5 fruit fly cellular contexts compared by ENCODE assay signal in genomic region chr3R:31794457-31794856, dm6.
TF ChIP-seq lines count a peak whose summit lies in the region.

No protein-coding gene starts in this region.

- TF ChIP-seq CTCF in whole organism, embryonic (GFP tag; optimal IDR thresholded peaks at IDR 0.05; lab: Kevin White, UChicago), result peak; percentile 66

TF ChIP-seq in whole organism, adult, 20 proteins besides CTCF, POLR2A, EP300 and RAD21 (continues in another document):
- TF ChIP-seq Crg-1 (GFP tag; optimal IDR thresholded peaks at IDR 0.05; lab: Kevin White, UChicago) (no peak), tj (GFP tag; optimal IDR thresholded peaks at IDR 0.05; lab: Kevin White, UChicago) (no peak), cic (GFP tag; optimal IDR thresholded peaks at IDR 0.05; lab: Kevin White, UChicago) (peak; percentile 43), ovo (GFP tag; optimal IDR thresholded peaks at IDR 0.05; lab: Kevin White, UChicago) (peak; percentile 12), bab1 (GFP tag; optimal IDR thresholded peaks at IDR 0.05; lab: Kevin White, UChicago) (peak; percentile 66), CG33017 (tag; optimal IDR thresholded peaks at IDR 0.05; lab: Kevin White, UChicago) (no peak), CG14711 (tag; optimal IDR thresholded peaks at IDR 0.05; lab: Kevin White, UChicago) (no peak), toe (GFP tag; optimal IDR thresholded peaks at IDR 0.05; lab: Kevin White, UChicago) (no peak), CG12768 (GFP tag; optimal IDR thresholded peaks at IDR 0.05; lab: Kevin White, UChicago) (no peak), CG11617 (GFP tag; optimal IDR thresholded peaks at IDR 0.05; lab: Kevin White, UChicago) (no peak), kay (GFP tag; lab: Kevin White, UChicago; ENCODE audit: borderline replicate concordance) (no peak), CG5204 (GFP tag; optimal IDR thresholded peaks at IDR 0.05; lab: Kevin White, UChicago) (no peak), CG7101 (tag; optimal IDR thresholded peaks at IDR 0.05; lab: Kevin White, UChicago) (no peak), Clk (GFP tag; optimal IDR thresholded peaks at IDR 0.05; lab: Kevin White, UChicago) (no peak), pad (GFP tag; optimal IDR thresholded peaks at IDR 0.05; lab: Kevin White, UChicago) (no peak), Hr96 (GFP tag; optimal IDR thresholded peaks at IDR 0.05; lab: Kevin White, UChicago) (no peak), CG7045 (GFP tag; optimal IDR thresholded peaks at IDR 0.05; lab: Kevin White, UChicago) (no peak), Mnt (GFP tag; optimal IDR thresholded peaks at IDR 0.05; lab: Kevin White, UChicago) (peak; percentile 94), cnc (optimal IDR thresholded peaks at IDR 0.05; lab: Kevin White, UChicago) (no peak)

TF ChIP-seq in whole organism, embryonic, 481 proteins besides CTCF, POLR2A, EP300 and RAD21 (continues in another document):
- TF ChIP-seq chinmo (GFP tag; IDR thresholded peaks at IDR 0.05; lab: Robert Waterston, UW; ENCODE audit: partially characterized antibody) (peak; percentile 86; the same call in 2 of the 4 replicates), crol (GFP tag; IDR thresholded peaks at IDR 0.05; lab: Robert Waterston, UW) (peak; percentile 51), Hr3 (GFP tag; optimal IDR thresholded peaks at IDR 0.05; lab: Kevin White, UChicago) (peak; percentile 77), CG32532 (GFP tag; IDR thresholded peaks at IDR 0.05; lab: Robert Waterston, UW) (0 out of 2 replicates have a peak, but pooled peaks have one; percentile 15), Ets97D (GFP tag; optimal IDR thresholded peaks at IDR 0.05; lab: Kevin White, UChicago) (peak; percentile 59), CG15514 (GFP tag; optimal IDR thresholded peaks at IDR 0.05; lab: Kevin White, UChicago) (peak; percentile 81), nerfin-1 (tag; optimal IDR thresholded peaks at IDR 0.05; lab: Kevin White, UChicago) (peak; percentile 82), CG8924 (tag; optimal IDR thresholded peaks at IDR 0.05; lab: Kevin White, UChicago) (peak; percentile 6), stwl (tag; optimal IDR thresholded peaks at IDR 0.05; lab: Kevin White, UChicago) (peak; percentile 35), Opbp (GFP tag; IDR thresholded peaks at IDR 0.05; lab: Robert Waterston, UW; ENCODE audit: partially characterized antibody) (0 out of 3 replicates have a peak, but pooled peaks have one; percentile 13), CG16779 (GFP tag; IDR thresholded peaks at IDR 0.05; lab: Robert Waterston, UW) (no peak), Doc3 (GFP tag; IDR thresholded peaks at IDR 0.05; lab: Robert Waterston, UW; ENCODE audit: partially characterized antibody) (0 out of 3 replicates have a peak, but pooled peaks have one; percentile 14), CG2712 (tag; optimal IDR thresholded peaks at IDR 0.05; lab: Kevin White, UChicago) (no peak), CG6175 (GFP tag; IDR thresholded peaks at IDR 0.05; lab: Robert Waterston, UW) (peak; percentile 88; the same call in 2 of the 3 replicates), HLHmδ (GFP tag; optimal IDR thresholded peaks at IDR 0.05; lab: Kevin White, UChicago) (no peak), sug (tag; optimal IDR thresholded peaks at IDR 0.05; lab: Kevin White, UChicago) (peak; percentile 96)

TF ChIP-seq in whole organism, prepupa, 60 proteins besides CTCF, POLR2A, EP300 and RAD21:
- TF ChIP-seq CG6854 (GFP tag; optimal IDR thresholded peaks at IDR 0.05; lab: Kevin White, UChicago), result peak; percentile 52
- no peak for TF ChIP-seq CG31627 (GFP tag; optimal IDR thresholded peaks at IDR 0.05; lab: Kevin White, UChicago)
- TF ChIP-seq svp (GFP tag; lab: Kevin White, UChicago), result peak; percentile 97
TF ChIP-seq in whole organism, prepupa: peak in this region for 2.

TF ChIP-seq in whole organism, pupa, 21 proteins besides CTCF, POLR2A, EP300 and RAD21:
- TF ChIP-seq CG9948 (tag; optimal IDR thresholded peaks at IDR 0.05; lab: Kevin White, UChicago), result no peak
- TF ChIP-seq CG12605 (GFP tag; IDR thresholded peaks at IDR 0.05; lab: Robert Waterston, UW), result peak; percentile 18; the same call in 1 of the 2 replicates
- TF ChIP-seq Snoo (tag; optimal IDR thresholded peaks at IDR 0.05; lab: Kevin White, UChicago), result no peak
- TF ChIP-seq CG4496 (GFP tag; IDR thresholded peaks at IDR 0.05; lab: Robert Waterston, UW), result 0 out of 3 replicates have a peak, but pooled peaks have one; percentile 27

TF ChIP-seq in whole organism, wandering third instar larva, 38 proteins besides CTCF, POLR2A, EP300 and RAD21:
- TF ChIP-seq Dfd (GFP tag; optimal IDR thresholded peaks at IDR 0.05; lab: Kevin White, UChicago) (no peak), lola (GFP tag; optimal IDR thresholded peaks at IDR 0.05; lab: Kevin White, UChicago) (no peak), pan (optimal IDR thresholded peaks at IDR 0.05; lab: Kevin White, UChicago) (no peak), GATAd (GFP tag; optimal IDR thresholded peaks at IDR 0.05; lab: Kevin White, UChicago) (no peak), woc (GFP tag; optimal IDR thresholded peaks at IDR 0.05; lab: Kevin White, UChicago) (no peak), dl (GFP tag; optimal IDR thresholded peaks at IDR 0.05; lab: Kevin White, UChicago; ENCODE audit: insufficient read depth in 1 of 2, partially characterized antibody in 2 of 2) (peak in 1 of 2 experiments; percentile 14), Mio (GFP tag; optimal IDR thresholded peaks at IDR 0.05; lab: Kevin White, UChicago) (no peak), OdsH (GFP tag; optimal IDR thresholded peaks at IDR 0.05; lab: Kevin White, UChicago) (no peak), Rel (GFP tag; optimal IDR thresholded peaks at IDR 0.05; lab: Kevin White, UChicago) (no peak), Rel (tag; optimal IDR thresholded peaks at IDR 0.05; lab: Kevin White, UChicago) (no peak), ey (GFP tag; optimal IDR thresholded peaks at IDR 0.05; lab: Kevin White, UChicago) (no peak), foxo (GFP tag; optimal IDR thresholded peaks at IDR 0.05; lab: Kevin White, UChicago) (no peak), N (GFP tag; optimal IDR thresholded peaks at IDR 0.05; lab: Kevin White, UChicago) (peak; percentile 30), Jra (GFP tag; optimal IDR thresholded peaks at IDR 0.05; lab: Kevin White, UChicago) (no peak), CG32264 (GFP tag; optimal IDR thresholded peaks at IDR 0.05; lab: Kevin White, UChicago) (peak; percentile 13), brk (GFP tag; optimal IDR thresholded peaks at IDR 0.05; lab: Kevin White, UChicago) (no peak), tai (GFP tag; optimal IDR thresholded peaks at IDR 0.05; lab: Kevin White, UChicago) (no peak), Hr83 (GFP tag; optimal IDR thresholded peaks at IDR 0.05; lab: Kevin White, UChicago; ENCODE audit: poor library complexity, severe bottlenecking) (no peak), Myc (optimal IDR thresholded peaks at IDR 0.05; lab: Kevin White, UChicago) (no peak)
TF ChIP-seq in whole organism, wandering third instar larva: peak in this region for 3.
